Worm (Caenorhabditis elegans) whole organism, L4 larva: ENCODE measurements around the gene nhr-54.
"Not testable (repeated sequence)": the region's sequence is repeated elsewhere in the genome, so short reads cannot be mapped to it uniquely, and the experiment has no call there.

Experiments used
- D1046.2 ChIP-seq: fragments of 200-800 bp; sonication (Bioruptor generic); IDR thresholded peaks from 2 replicates; pipeline ENCODE4 v1.3.6; 2022; ENCODE audit warnings: missing genetic modification characterization, missing compliant biosample characterization
- F49E8.2 ChIP-seq: sonication (generic microtip); optimal IDR thresholded peaks from 2 replicates; lab custom pipeline; 2016; ENCODE audit warnings: missing compliant biosample characterization, mild to moderate bottlenecking, missing genetic modification characterization, borderline replicate concordance
- R02D3.7 ChIP-seq: fragments of 150-350 bp; sonication (generic microtip); optimal IDR thresholded peaks from 3 replicates; lab custom pipeline; 2014; ENCODE audit warnings: missing biosample characterization, missing genetic modification characterization
- T20F7.1 ChIP-seq: fragments of 200-800 bp; sonication (Bioruptor generic); optimal IDR thresholded peaks from 2 replicates; lab custom pipeline; 2018; ENCODE audit warnings: mild to moderate bottlenecking, missing genetic modification characterization, missing compliant biosample characterization
- aly-2 ChIP-seq: sonication (generic microtip); optimal IDR thresholded peaks from 2 replicates; lab custom pipeline; 2018; ENCODE audit warnings: missing biosample characterization, missing genetic modification characterization
- ama-1 ChIP-seq: fragments of 150-350 bp; optimal IDR thresholded peaks from 2 replicates; lab custom pipeline; 2014; ENCODE audit warnings: inconsistent platforms, mixed read lengths
- attf-4 ChIP-seq: sonication (generic microtip); optimal IDR thresholded peaks from 3 replicates; lab custom pipeline; 2017; ENCODE audit warnings: missing biosample characterization, missing genetic modification characterization
- ceh-44 ChIP-seq: fragments of 200-800 bp; sonication (Bioruptor generic); IDR thresholded peaks from 2 replicates; pipeline ENCODE4 v1.3.6; 2022; ENCODE audit warnings: missing genetic modification reagents, missing genetic modification characterization, missing compliant biosample characterization
- ceh-62 ChIP-seq: sonication (generic microtip); optimal IDR thresholded peaks from 2 replicates; lab custom pipeline; 2017; ENCODE audit warnings: missing biosample characterization, missing genetic modification characterization
- daf-12 ChIP-seq: fragments of 150-350 bp; optimal IDR thresholded peaks from 2 replicates; lab custom pipeline; 2014; ENCODE audit warnings: missing biosample characterization, missing genetic modification reagents, missing genetic modification characterization
- daf-19 ChIP-seq: fragments of 200-800 bp; sonication (Bioruptor generic); conservative IDR thresholded peaks from 2 replicates; pipeline ENCODE4 v1.3.6; 2022; ENCODE audit warnings: missing genetic modification characterization, missing compliant biosample characterization
- dmd-6 ChIP-seq: fragments of 200-800 bp; sonication (Bioruptor generic); IDR thresholded peaks from 2 replicates; pipeline ENCODE4 v1.3.6; 2022; ENCODE audit warnings: missing genetic modification reagents, missing genetic modification characterization, missing compliant biosample characterization
- dpl-1 ChIP-seq: fragments of 150-350 bp; optimal IDR thresholded peaks from 2 replicates; lab custom pipeline; 2014; ENCODE audit warnings: missing biosample characterization, missing genetic modification reagents, missing genetic modification characterization
- fos-1 ChIP-seq: fragments of 150-350 bp; optimal IDR thresholded peaks from 2 replicates; lab custom pipeline; 2014; ENCODE audit warnings: missing biosample characterization, missing genetic modification characterization
- hlh-30 ChIP-seq: sonication (generic microtip); optimal IDR thresholded peaks from 2 replicates; lab custom pipeline; 2017; ENCODE audit warnings: antibody characterized with exemption, mild to moderate bottlenecking, missing genetic modification characterization, missing compliant biosample characterization; ENCODE audit not compliant: insufficient read depth
- lir-3 ChIP-seq: sonication (generic microtip); optimal IDR thresholded peaks from 2 replicates; lab custom pipeline; 2016; ENCODE audit warnings: mild to moderate bottlenecking, missing genetic modification characterization, missing compliant biosample characterization
- lsy-2 ChIP-seq, 2 experiments: fragments of 150-350 bp in 1 of 2; sonication (generic microtip) in 1 of 2; optimal IDR thresholded peaks; 2 replicates each; lab custom pipeline; 2014 to 2017; ENCODE audit warnings: missing biosample characterization in 2 of 2, missing genetic modification characterization in 2 of 2
- mes-2 ChIP-seq: sonication (generic microtip); optimal IDR thresholded peaks from 2 replicates; lab custom pipeline; 2016; ENCODE audit warnings: missing genotype, mild to moderate bottlenecking, missing genetic modification characterization, missing compliant biosample characterization; ENCODE audit not compliant: poor library complexity, severe bottlenecking
- nhr-11 ChIP-seq: fragments of 150-350 bp; optimal IDR thresholded peaks from 2 replicates; lab custom pipeline; 2014; ENCODE audit warnings: missing biosample characterization, missing genetic modification characterization
- nhr-237 ChIP-seq: sonication (generic microtip); optimal IDR thresholded peaks from 2 replicates; lab custom pipeline; 2017; ENCODE audit warnings: missing biosample characterization, missing genetic modification characterization
- nhr-28 ChIP-seq: fragments of 150-350 bp; optimal IDR thresholded peaks from 2 replicates; lab custom pipeline; 2014; ENCODE audit warnings: missing biosample characterization, missing genetic modification characterization
- nhr-76 ChIP-seq: fragments of 150-350 bp; optimal IDR thresholded peaks from 2 replicates; lab custom pipeline; 2014; ENCODE audit warnings: missing biosample characterization, missing genetic modification characterization
- pha-4 ChIP-seq, 2 experiments: fragments of 150-350 bp in 1 of 2; fragments of 200-800 bp in 1 of 2; sonication (Bioruptor generic) in 1 of 2; IDR thresholded peaks in 1 of 2; optimal IDR thresholded peaks in 1 of 2; 2 replicates each; pipeline versions ENCODE4 v1.3.6 to Lab custom; 2014 to 2022; ENCODE audit warnings: missing genetic modification characterization in 2 of 2, missing genetic modification reagents in 2 of 2, missing biosample characterization in 1 of 2, missing compliant biosample characterization in 1 of 2
- php-3 ChIP-seq: fragments of 200-800 bp; sonication (Bioruptor generic); IDR thresholded peaks from 2 replicates; pipeline ENCODE4 v1.3.6; 2022; ENCODE audit warnings: missing genetic modification reagents, missing genetic modification characterization, missing compliant biosample characterization
- rbr-2 ChIP-seq: sonication (generic microtip); optimal IDR thresholded peaks from 2 replicates; lab custom pipeline; 2016; ENCODE audit warnings: missing genotype, missing genetic modification characterization, missing compliant biosample characterization
- snpc-4 ChIP-seq: fragments of 150-350 bp; optimal IDR thresholded peaks from 2 replicates; lab custom pipeline; 2014; ENCODE audit warnings: missing biosample characterization, missing genetic modification characterization
- unc-130 ChIP-seq: sonication (generic microtip); optimal IDR thresholded peaks from 2 replicates; lab custom pipeline; 2016; ENCODE audit warnings: missing genetic modification reagents, missing genetic modification characterization, missing compliant biosample characterization
- unc-62 ChIP-seq, 3 experiments: fragments of 150-350 bp in 1 of 3; sonication (generic microtip); optimal IDR thresholded peaks in 2 of 3; peaks in 1 of 3; 1 replicate in 1 of 3; 2 replicates in 2 of 3; lab custom pipeline; 2014 to 2017; ENCODE audit warnings: missing biosample characterization in 3 of 3, missing genetic modification characterization in 3 of 3, missing genetic modification reagents in 3 of 3, missing genotype in 1 of 3
- ztf-7 ChIP-seq: fragments of 150-350 bp; optimal IDR thresholded peaks from 2 replicates; lab custom pipeline; 2014; ENCODE audit warnings: missing biosample characterization, missing genetic modification characterization

The nhr-54 gene

DNA sequence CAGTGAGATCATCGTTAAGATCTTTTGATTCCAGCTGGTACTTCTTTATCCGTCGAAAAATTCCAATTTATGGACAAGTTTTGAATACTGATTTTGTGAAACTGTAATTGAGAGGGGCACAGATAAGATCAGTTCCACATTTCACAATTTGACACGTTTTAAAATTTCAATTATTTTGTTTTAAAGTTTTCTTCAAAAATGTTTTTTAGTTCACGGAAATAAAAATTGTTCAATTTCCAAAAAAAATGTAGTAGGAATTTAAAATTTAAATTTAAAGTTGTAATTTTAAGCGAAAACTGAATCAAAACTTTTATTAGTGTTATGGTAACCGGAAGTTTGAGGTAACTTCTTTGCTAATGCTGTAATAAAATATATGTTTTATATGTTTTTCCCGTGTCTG is 11.9 kb upstream of the nhr-54 start, which contains the start of gene F36D3.4:
F36D3.4 (minus strand) TSS at position 101 of the 400 bp plus-strand sequence.
- no peak for TF ChIP-seq F49E8.2 (tag; lab: Kevin White, UChicago)
- no peak for TF ChIP-seq daf-12 (tag; lab: Kevin White, UChicago)
- no peak for TF ChIP-seq R02D3.7 (tag; lab: Kevin White, UChicago)
- no peak for TF ChIP-seq pha-4 (GFP tag; IDR thresholded peaks at IDR 0.05; lab: Robert Waterston, UW)
- no peak for TF ChIP-seq pha-4 (tag; optimal IDR thresholded peaks at IDR 0.05; lab: Kevin White, UChicago)

DNA sequence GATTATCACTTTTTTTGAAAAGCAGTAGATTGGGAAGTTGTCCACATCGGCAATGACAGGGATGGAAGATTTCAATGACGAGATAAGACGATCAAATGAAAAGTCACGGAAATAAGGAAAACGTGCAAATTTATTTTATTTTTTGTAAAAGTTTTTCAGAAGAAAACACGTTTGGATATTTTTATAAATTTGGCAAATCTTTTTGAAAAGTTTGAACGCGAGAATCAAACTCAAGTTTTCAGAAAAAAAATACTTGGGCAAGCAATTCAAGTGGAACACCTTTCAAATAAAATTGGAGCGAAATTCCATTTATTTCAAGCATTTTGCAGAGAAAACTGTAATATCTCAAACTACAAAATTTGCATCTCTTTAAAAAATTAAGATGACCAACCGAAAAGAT is 9.4 kb upstream of the nhr-54 start, which contains the start of gene F36D3.5:
F36D3.5 (minus strand) TSS at position 101 of the 400 bp plus-strand sequence.
- not testable (repeated sequence) for TF ChIP-seq attf-4, nhr-11, lir-3 (tag; lab: Kevin White, UChicago)
- TF ChIP-seq, all 104 proteins: peak for 0; not testable (repeated sequence) for 104

DNA sequence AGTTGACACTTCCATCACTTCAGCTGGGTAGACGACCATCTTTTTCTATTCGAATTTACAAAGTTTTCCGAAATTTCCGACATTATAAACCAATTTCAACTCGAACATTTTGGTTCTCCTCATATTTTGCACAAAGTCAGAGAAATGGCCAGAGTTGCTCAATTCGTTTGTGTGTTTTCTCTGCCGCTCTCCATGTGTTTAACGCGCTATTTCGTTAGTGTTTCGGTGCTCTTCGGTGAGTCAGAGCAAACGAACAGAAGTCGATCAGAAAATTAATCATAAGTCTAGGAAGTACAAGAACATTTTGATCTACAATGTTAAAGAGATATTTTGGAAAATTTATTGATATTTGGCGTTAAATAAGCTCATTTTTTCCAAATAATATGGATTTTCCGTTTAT is 2.9 kb upstream of the nhr-54 start, which contains the start of gene srr-3:
srr-3 (minus strand) TSS at position 101 of the 400 bp plus-strand sequence.
- TF ChIP-seq daf-12 (tag; lab: Kevin White, UChicago) (no peak), lsy-2 (tag; optimal IDR thresholded peaks at IDR 0.05; lab: Kevin White, UChicago) (no peak), ceh-62 (tag; lab: Kevin White, UChicago) (no peak), php-3 (no peak), dmd-6 (GFP tag; lab: Robert Waterston, UW) (no peak), aly-2 (no peak), T20F7.1 (no peak), daf-19 (GFP tag; lab: Robert Waterston, UW) (no peak), nhr-237 (tag; lab: Kevin White, UChicago) (no peak), ceh-44 (GFP tag; lab: Robert Waterston, UW) (no peak)

DNA sequence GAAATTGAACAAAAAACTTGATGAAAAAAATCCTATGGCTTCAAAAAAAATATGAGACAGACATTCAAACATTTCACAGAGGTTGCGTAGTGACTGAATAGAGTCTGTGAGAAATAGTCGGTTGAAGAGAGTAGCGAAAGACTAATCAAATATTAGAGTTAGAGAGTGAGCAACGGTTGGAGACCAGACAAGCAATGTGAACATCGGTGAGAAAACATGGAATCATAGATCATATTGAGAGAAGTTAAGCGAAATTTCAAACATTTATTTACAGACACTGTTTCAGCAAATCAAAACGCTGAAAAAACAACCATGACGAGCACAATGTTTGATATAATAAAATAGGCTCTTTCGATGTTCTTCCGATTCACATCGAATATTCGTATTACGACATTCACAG is 922 bp upstream of the nhr-54 start:
- TF ChIP-seq unc-62 (GFP tag; optimal IDR thresholded peaks at IDR 0.05 in 1 of 2; lab: Kevin White, UChicago) (peak in 1 of 2 experiments; percentile 94), unc-62 (tag; optimal IDR thresholded peaks at IDR 0.05; lab: Kevin White, UChicago) (no peak), D1046.2 (no peak)

DNA sequence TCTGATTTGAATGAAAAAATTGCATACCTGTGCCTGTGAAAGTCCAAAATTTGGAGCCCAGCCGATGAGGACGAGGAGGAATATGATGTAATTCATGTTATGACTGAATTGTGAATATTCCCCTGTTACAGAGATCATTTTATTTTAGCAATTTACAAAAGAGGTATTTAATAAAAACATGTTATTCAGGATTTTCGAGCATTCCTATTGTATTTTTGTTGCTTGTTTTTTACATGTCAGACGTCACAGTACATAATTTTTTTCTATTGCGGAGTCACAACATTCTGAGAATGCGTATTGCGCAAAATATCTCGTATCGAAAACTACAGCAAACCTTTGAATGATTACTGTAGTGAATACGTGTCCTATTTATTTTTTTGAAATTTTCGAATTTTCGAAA is 2.6 kb downstream of the nhr-54 start, which contains the start of gene F36D3.14:
F36D3.14 (minus strand) TSS at position 101 of the 400 bp plus-strand sequence.
- TF ChIP-seq php-3 (no peak), unc-62 (GFP tag; optimal IDR thresholded peaks at IDR 0.05 in 1 of 2; lab: Kevin White, UChicago) (peak in 1 of 2 experiments; percentile 29), unc-62 (tag; optimal IDR thresholded peaks at IDR 0.05; lab: Kevin White, UChicago) (no peak)
- TF ChIP-seq, all 104 proteins: peak for 1

DNA sequence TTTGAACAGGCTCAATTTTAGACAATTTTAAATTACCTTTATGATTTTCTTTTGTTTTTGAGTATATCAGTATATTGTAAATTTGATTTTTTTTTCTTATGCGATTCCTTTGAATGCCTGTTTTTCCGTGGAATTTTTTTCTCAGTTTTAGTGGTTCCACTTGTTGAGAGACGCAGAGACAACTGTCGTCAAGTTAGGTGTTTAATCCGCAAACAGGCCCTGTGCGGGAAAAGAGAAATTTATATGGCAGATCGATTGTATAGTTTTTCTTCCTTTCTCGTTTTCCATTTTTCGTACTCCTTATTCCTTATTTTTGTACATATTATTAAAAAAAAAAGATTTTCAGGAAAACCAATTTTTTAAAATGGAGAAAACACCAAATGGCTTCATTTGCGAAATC is 6.7 kb downstream of the nhr-54 start, which contains the start of gene F36D3.1:
F36D3.1 (plus strand) TSS at position 347 of the 400 bp plus-strand sequence.
- TF ChIP-seq daf-12 (tag; lab: Kevin White, UChicago) (no peak), F49E8.2 (tag; lab: Kevin White, UChicago) (no peak), unc-130 (GFP tag; lab: Kevin White, UChicago) (no peak), ama-1 (no peak), nhr-28 (tag; lab: Kevin White, UChicago) (peak; percentile 25), mes-2 (tag; lab: Kevin White, UChicago) (peak; percentile 67), dmd-6 (GFP tag; lab: Robert Waterston, UW) (0 out of 2 replicates have a peak, but pooled peaks have one; percentile 16), fos-1 (no peak), aly-2 (no peak), unc-62 (GFP tag; optimal IDR thresholded peaks at IDR 0.05 in 1 of 2; lab: Kevin White, UChicago) (peak in 1 of 2 experiments; percentile 3), unc-62 (tag; optimal IDR thresholded peaks at IDR 0.05; lab: Kevin White, UChicago) (no peak), ztf-7 (tag; lab: Kevin White, UChicago) (peak; percentile 1), dpl-1 (GFP tag; lab: Kevin White, UChicago) (peak; percentile 87), rbr-2 (peak; percentile 12), nhr-76 (tag; lab: Kevin White, UChicago) (no peak), snpc-4 (no peak), hlh-30 (tag; lab: Kevin White, UChicago) (peak; percentile 16)
